Worm (Caenorhabditis elegans): Measurements from ENCODE around the gene nhr-263.

DNA sequence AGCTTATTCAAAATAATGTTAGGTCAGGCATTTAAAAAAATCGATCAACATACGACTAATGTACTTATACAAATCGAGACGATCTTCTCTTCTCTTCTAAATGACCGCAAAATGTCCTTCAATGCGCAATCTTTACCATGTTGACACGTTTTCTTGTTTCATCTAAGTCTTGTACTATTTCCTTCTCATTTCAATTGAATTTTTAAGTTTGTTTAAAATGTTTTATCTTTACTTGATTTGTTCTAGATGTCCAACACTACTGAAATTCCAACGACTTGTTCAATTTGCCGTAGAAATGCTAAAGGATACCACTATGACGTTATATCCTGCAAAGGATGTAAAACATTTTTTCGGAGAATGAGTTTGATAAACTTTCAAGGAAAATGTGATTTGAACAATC is at the start of gene nhr-263, which contains the start of gene nhr-148:
- no peak for TF ChIP-seq med-1 (GFP tag; optimal IDR thresholded peaks at IDR 0.05; ENCODE audit: insufficient read depth)
- no peak for TF ChIP-seq klf-2 (GFP tag; conservative IDR thresholded peaks at IDR 0.05)
- TF ChIP-seq tab-1 (GFP tag; IDR thresholded peaks at IDR 0.05): no peak
- TF ChIP-seq cog-1 (tag; optimal IDR thresholded peaks at IDR 0.05): no peak
- no peak for TF ChIP-seq T22C8.4 (GFP tag; IDR thresholded peaks at IDR 0.05)
- TF ChIP-seq flt-1 (GFP tag; IDR thresholded peaks at IDR 0.05): no peak
